Worm (Caenorhabditis elegans): ENCODE data around the gene F47D12.7.
"Not testable (repeated sequence)": the region's sequence is repeated elsewhere in the genome, so short reads cannot be mapped to it uniquely, and the experiment has no call there.

DNA sequence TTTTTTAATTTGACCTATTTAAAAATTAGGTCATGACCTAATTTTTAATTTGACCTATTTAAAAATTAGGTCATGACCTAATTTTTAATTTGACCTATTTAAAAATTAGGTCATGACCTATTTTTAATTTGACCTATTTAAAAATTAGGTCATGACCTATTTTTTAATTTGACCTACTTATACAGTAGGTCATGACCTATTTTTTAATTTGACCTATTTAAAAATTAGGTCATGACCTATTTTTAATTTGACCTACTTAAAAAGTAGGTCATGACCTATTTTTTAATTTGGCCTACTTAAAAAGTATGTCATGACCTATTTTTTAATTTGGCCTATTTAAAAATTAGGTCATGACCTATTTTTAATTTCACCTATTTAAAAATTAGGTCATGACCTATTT, 41.9 kb upstream of the F47D12.7 start:
- not testable (repeated sequence) for TF ChIP-seq him-1 (tag; optimal IDR thresholded peaks at IDR 0.05); lag-1 (GFP tag; IDR thresholded peaks at IDR 0.05); B0035.1 (tag; optimal IDR thresholded peaks at IDR 0.05); T07F8.4 (tag; optimal IDR thresholded peaks at IDR 0.05); chd-7 (tag; optimal IDR thresholded peaks at IDR 0.05); aptf-3 (GFP tag; IDR thresholded peaks at IDR 0.05); tlf-1 (GFP tag; optimal IDR thresholded peaks at IDR 0.05)
